Fruit fly (Drosophila melanogaster) whole organism, embryonic: ENCODE data around the gene Catsup.

Experiments used
- B-H1 ChIP-seq: fragments of 200-800 bp; sonication (Bioruptor generic); IDR thresholded peaks from 3 replicates; pipeline ENCODE4 v1.3.6; 2022; ENCODE audit warnings: missing biosample characterization, missing genetic modification characterization
- CG10147 ChIP-seq: fragments of 200-800 bp; sonication (Bioruptor generic); optimal IDR thresholded peaks from 2 replicates; lab custom pipeline; 2019; ENCODE audit warnings: missing biosample characterization, mild to moderate bottlenecking, missing genetic modification characterization, moderate library complexity
- CG10431 ChIP-seq: fragments of 200-800 bp; sonication (Bioruptor generic); optimal IDR thresholded peaks from 3 replicates; lab custom pipeline; 2018; ENCODE audit warnings: missing biosample characterization, mild to moderate bottlenecking, missing genetic modification characterization
- CG10979 ChIP-seq: fragments of 200-800 bp; sonication (Bioruptor generic); optimal IDR thresholded peaks from 2 replicates; lab custom pipeline; 2018; ENCODE audit warnings: missing biosample characterization, mild to moderate bottlenecking, missing genetic modification characterization, moderate library complexity
- CG11398 ChIP-seq: fragments of 200-800 bp; sonication (Bioruptor generic); optimal IDR thresholded peaks from 2 replicates; lab custom pipeline; 2016; ENCODE audit warnings: missing biosample characterization, missing genetic modification characterization
- CG14860 ChIP-seq: fragments of 200-800 bp; sonication (Bioruptor generic); IDR thresholded peaks from 3 replicates; pipeline ENCODE4 v1.3.6; 2022; ENCODE audit warnings: missing biosample characterization, missing genetic modification characterization; ENCODE audit not compliant: partially characterized antibody
- CG15514 ChIP-seq: fragments of 200-800 bp; sonication (Bioruptor generic); optimal IDR thresholded peaks from 3 replicates; lab custom pipeline; 2017; ENCODE audit warnings: missing biosample characterization, missing genetic modification characterization, mild to moderate bottlenecking, moderate library complexity, missing genetic modification reagents
- CG15601 ChIP-seq: fragments of 200-800 bp; sonication (Bioruptor generic); optimal IDR thresholded peaks from 3 replicates; lab custom pipeline; 2019; ENCODE audit warnings: missing biosample characterization, mild to moderate bottlenecking, missing genetic modification characterization, moderate library complexity
- CG16779 ChIP-seq: fragments of 200-800 bp; sonication (Bioruptor generic); IDR thresholded peaks from 2 replicates; pipeline ENCODE4 v1.3.6; 2022; ENCODE audit warnings: missing biosample characterization, missing genetic modification characterization
- CG18764 ChIP-seq: fragments of 200-800 bp; sonication (Bioruptor generic); optimal IDR thresholded peaks from 3 replicates; lab custom pipeline; 2016; ENCODE audit warnings: missing biosample characterization, missing genetic modification characterization
- CG2116 ChIP-seq: fragments of 200-800 bp; sonication (Bioruptor generic); optimal IDR thresholded peaks from 3 replicates; lab custom pipeline; 2018; ENCODE audit warnings: missing biosample characterization, mild to moderate bottlenecking, missing genetic modification characterization
- CG2875 ChIP-seq: fragments of 200-800 bp; sonication (Bioruptor generic); optimal IDR thresholded peaks from 2 replicates; lab custom pipeline; 2017; ENCODE audit warnings: missing biosample characterization, mild to moderate bottlenecking, missing genetic modification characterization, missing genetic modification reagents
- CG3065 ChIP-seq: fragments of 200-800 bp; sonication (Bioruptor generic); optimal IDR thresholded peaks from 2 replicates; lab custom pipeline; 2016; ENCODE audit warnings: missing biosample characterization, missing genetic modification characterization
- CG3838 ChIP-seq: fragments of 200-800 bp; sonication (Bioruptor generic); optimal IDR thresholded peaks from 3 replicates; lab custom pipeline; 2016; ENCODE audit warnings: missing biosample characterization, missing genetic modification characterization
- CG4617 ChIP-seq: fragments of 200-800 bp; sonication (Bioruptor generic); optimal IDR thresholded peaks from 3 replicates; lab custom pipeline; 2016; ENCODE audit warnings: missing biosample characterization, missing genetic modification characterization, borderline replicate concordance
- CG5953 ChIP-seq: fragments of 200-800 bp; sonication (Bioruptor generic); IDR thresholded peaks from 2 replicates; pipeline ENCODE4 v1.3.6; 2022; ENCODE audit warnings: missing biosample characterization, missing genetic modification characterization
- CG6175 ChIP-seq: fragments of 200-800 bp; sonication (Bioruptor generic); IDR thresholded peaks from 3 replicates; pipeline ENCODE4 v1.3.6; 2022; ENCODE audit warnings: missing biosample characterization, missing genetic modification characterization
- CG7963 ChIP-seq: fragments of 200-800 bp; sonication (Bioruptor generic); IDR thresholded peaks from 3 replicates; pipeline ENCODE4 v1.3.6; 2022; ENCODE audit warnings: missing biosample characterization, missing genetic modification characterization; ENCODE audit not compliant: partially characterized antibody
- Camta ChIP-seq: fragments of 200-800 bp; sonication (Bioruptor generic); optimal IDR thresholded peaks from 2 replicates; lab custom pipeline; 2016; ENCODE audit warnings: missing biosample characterization, missing genetic modification characterization
- Dbx ChIP-seq: fragments of 200-800 bp; sonication (Bioruptor generic); IDR thresholded peaks from 3 replicates; pipeline ENCODE4 v1.3.6; 2022; ENCODE audit warnings: missing biosample characterization, missing genetic modification characterization
- Dp ChIP-seq: fragments of 200-800 bp; sonication (Bioruptor generic); optimal IDR thresholded peaks from 2 replicates; lab custom pipeline; 2018; ENCODE audit warnings: missing biosample characterization, mild to moderate bottlenecking, missing genetic modification characterization, moderate library complexity
- E2f2 ChIP-seq: fragments of 200-800 bp; sonication (Bioruptor generic); IDR thresholded peaks from 2 replicates; pipeline ENCODE4 v1.3.6; 2022; ENCODE audit warnings: missing biosample characterization, missing genetic modification characterization
- Gsc ChIP-seq: fragments of 200-800 bp; sonication (Bioruptor generic); IDR thresholded peaks from 2 replicates; pipeline ENCODE4 v1.3.6; 2022; ENCODE audit warnings: missing biosample characterization, missing genetic modification characterization
- Gug ChIP-seq: fragments of 200-800 bp; sonication (Bioruptor generic); IDR thresholded peaks from 4 replicates; pipeline ENCODE4 v1.3.6; 2022; ENCODE audit warnings: missing biosample characterization, missing genetic modification characterization
- HLH4C ChIP-seq: fragments of 200-800 bp; sonication (Bioruptor generic); IDR thresholded peaks from 3 replicates; pipeline ENCODE4 v1.3.6; 2022; ENCODE audit warnings: missing biosample characterization, missing genetic modification characterization; ENCODE audit not compliant: partially characterized antibody
- Hand ChIP-seq: fragments of 200-800 bp; sonication (Bioruptor generic); optimal IDR thresholded peaks from 2 replicates; lab custom pipeline; 2017; ENCODE audit warnings: mild to moderate bottlenecking, missing biosample characterization, missing genetic modification reagents, missing genetic modification characterization
- HmgD ChIP-seq: fragments of 200-800 bp; sonication (Bioruptor generic); optimal IDR thresholded peaks from 3 replicates; lab custom pipeline; 2016; ENCODE audit warnings: missing biosample characterization, missing genetic modification characterization
- MESR4 ChIP-seq: fragments of 200-800 bp; sonication (Bioruptor generic); optimal IDR thresholded peaks from 2 replicates; lab custom pipeline; 2018; ENCODE audit warnings: missing biosample characterization, mild to moderate bottlenecking, missing genetic modification characterization, moderate library complexity
- Mad ChIP-seq: fragments of 200-800 bp; sonication (Bioruptor generic); optimal IDR thresholded peaks from 2 replicates; lab custom pipeline; 2016; ENCODE audit warnings: missing biosample characterization, missing genetic modification characterization
- Nf-YB ChIP-seq: fragments of 200-800 bp; sonication (Bioruptor generic); optimal IDR thresholded peaks from 3 replicates; lab custom pipeline; 2019; ENCODE audit warnings: missing biosample characterization, mild to moderate bottlenecking, missing genetic modification characterization, moderate library complexity
- Opbp ChIP-seq: fragments of 200-800 bp; sonication (Bioruptor generic); IDR thresholded peaks from 3 replicates; pipeline ENCODE4 v1.3.6; 2022; ENCODE audit warnings: missing biosample characterization, missing genetic modification characterization; ENCODE audit not compliant: partially characterized antibody
- Ptx1 ChIP-seq: fragments of 200-800 bp; sonication (Bioruptor generic); IDR thresholded peaks from 2 replicates; pipeline ENCODE4 v1.3.6; 2022; ENCODE audit warnings: missing biosample characterization, missing genetic modification characterization
- Sox102F ChIP-seq: fragments of 200-800 bp; sonication (Bioruptor generic); optimal IDR thresholded peaks from 2 replicates; lab custom pipeline; 2018; ENCODE audit warnings: missing biosample characterization, mild to moderate bottlenecking, missing genetic modification characterization, moderate library complexity
- Sry-β ChIP-seq: fragments of 200-800 bp; sonication (Bioruptor generic); optimal IDR thresholded peaks from 2 replicates; lab custom pipeline; 2018; ENCODE audit warnings: missing biosample characterization, mild to moderate bottlenecking, missing genetic modification characterization, moderate library complexity
- amos ChIP-seq: fragments of 200-800 bp; sonication (Bioruptor generic); IDR thresholded peaks from 2 replicates; pipeline ENCODE4 v1.3.6; 2022; ENCODE audit warnings: missing biosample characterization, missing genetic modification characterization; ENCODE audit not compliant: partially characterized antibody
- az2 ChIP-seq: fragments of 200-800 bp; sonication (Bioruptor generic); optimal IDR thresholded peaks from 3 replicates; lab custom pipeline; 2016; ENCODE audit warnings: missing biosample characterization, missing genetic modification characterization
- bab2 ChIP-seq: fragments of 200-800 bp; sonication (Bioruptor generic); optimal IDR thresholded peaks from 2 replicates; lab custom pipeline; 2016; ENCODE audit warnings: missing biosample characterization, missing genetic modification characterization
- bbx ChIP-seq: fragments of 200-800 bp; sonication (Bioruptor generic); IDR thresholded peaks from 2 replicates; pipeline ENCODE4 v1.3.6; 2022; ENCODE audit warnings: missing biosample characterization, missing genetic modification characterization; ENCODE audit not compliant: partially characterized antibody
- cato ChIP-seq: fragments of 200-800 bp; sonication (Bioruptor generic); optimal IDR thresholded peaks from 2 replicates; lab custom pipeline; 2016; ENCODE audit warnings: missing biosample characterization, missing genetic modification characterization, borderline replicate concordance
- disco-r ChIP-seq: fragments of 200-800 bp; sonication (Bioruptor generic); optimal IDR thresholded peaks from 2 replicates; lab custom pipeline; 2016; ENCODE audit warnings: missing biosample characterization, missing genetic modification characterization
- gro ChIP-seq: fragments of 200-800 bp; sonication (Bioruptor generic); optimal IDR thresholded peaks from 2 replicates; lab custom pipeline; 2016; ENCODE audit warnings: missing biosample characterization, missing genetic modification characterization
- kni ChIP-seq: fragments of 200-800 bp; sonication (Bioruptor generic); optimal IDR thresholded peaks from 3 replicates; lab custom pipeline; 2017; ENCODE audit warnings: mild to moderate bottlenecking, missing biosample characterization, missing genetic modification reagents, missing genetic modification characterization
- luna ChIP-seq: fragments of 200-800 bp; sonication (Bioruptor generic); optimal IDR thresholded peaks from 2 replicates; lab custom pipeline; 2016; ENCODE audit warnings: missing biosample characterization, missing genetic modification characterization
- pan ChIP-seq, 4 experiments: fragments of >200 bp in 3 of 4; fragments of 200-800 bp in 1 of 4; sonication (Bioruptor generic) in 1 of 4; optimal IDR thresholded peaks in 3 of 4; IDR thresholded peaks in 1 of 4; 2 replicates each; pipeline versions ENCODE4 v1.3.6 to Lab custom; 2017 to 2022; ENCODE audit warnings: missing biosample characterization in 2 of 4, missing genetic modification characterization in 2 of 4, mixed read lengths in 1 of 4
- pzg ChIP-seq: fragments of 200-800 bp; sonication (Bioruptor generic); optimal IDR thresholded peaks from 3 replicates; lab custom pipeline; 2018; ENCODE audit warnings: missing biosample characterization, mild to moderate bottlenecking, missing genetic modification characterization, moderate library complexity
- run ChIP-seq: fragments of 200-800 bp; sonication (Bioruptor generic); optimal IDR thresholded peaks from 3 replicates; lab custom pipeline; 2018; ENCODE audit warnings: missing biosample characterization, mild to moderate bottlenecking, missing genetic modification characterization
- unc-4 ChIP-seq: fragments of 200-800 bp; sonication (Bioruptor generic); IDR thresholded peaks from 2 replicates; pipeline ENCODE4 v1.3.6; 2022; ENCODE audit warnings: missing biosample characterization, missing genetic modification characterization; ENCODE audit not compliant: partially characterized antibody

Gene Catsup

dm6 chr2L:19063090-19063692 lies 21.5 kb downstream of the Catsup start, which contains the start of gene Dus4 (continued):
- TF ChIP-seq CG10979 (tag; lab: Kevin White, UChicago) (no peak), kni (no peak)

DNA sequence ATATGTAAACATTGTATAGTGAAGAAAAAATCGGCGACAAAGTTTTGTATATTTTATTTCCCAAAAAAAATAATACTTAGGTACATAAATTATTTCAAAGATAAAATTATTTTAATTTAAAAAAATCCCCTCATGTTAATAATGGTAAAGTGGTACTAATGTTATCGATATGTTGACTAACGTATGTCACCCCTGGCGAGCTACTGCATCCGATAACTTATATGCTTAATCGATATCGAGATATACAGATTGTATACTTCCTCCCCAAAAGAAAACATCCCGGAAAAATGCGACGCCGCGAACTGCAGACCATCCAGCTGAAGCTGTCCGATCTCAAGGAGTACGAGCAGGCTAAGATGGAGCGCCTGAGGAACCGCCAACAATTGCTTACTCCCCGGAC lies 23.0 kb downstream of the Catsup start, which contains the start of gene CG17343:
CG17343 (plus strand) TSS at position 224 of the 400 bp plus-strand sequence.
- TF ChIP-seq CG7963 (GFP tag; lab: Robert Waterston, UW) (peak; percentile 99), CG5953 (no peak), Dbx (GFP tag; lab: Robert Waterston, UW) (no peak), Sox102F (GFP tag; lab: Kevin White, UChicago) (no peak), disco-r (GFP tag; lab: Kevin White, UChicago) (no peak), Gsc (GFP tag; lab: Robert Waterston, UW) (no peak), Nf-YB (no peak), pan (optimal IDR thresholded peaks at IDR 0.05; lab: Kevin White, UChicago) (no peak), pan (GFP tag; optimal IDR thresholded peaks at IDR 0.05 in 1 of 2, IDR thresholded peaks at IDR 0.05 in 1 of 2) (no peak), cato (GFP tag; lab: Kevin White, UChicago) (no peak), CG3065 (GFP tag; lab: Kevin White, UChicago) (no peak), Dp (GFP tag; lab: Kevin White, UChicago) (peak; percentile 36), amos (GFP tag; lab: Robert Waterston, UW) (peak; percentile 86), az2 (GFP tag; lab: Kevin White, UChicago) (no peak), Ptx1 (no peak), CG11398 (no peak), CG4617 (peak; percentile 41), CG10147 (GFP tag; lab: Kevin White, UChicago) (no peak), bab2 (no peak), CG18764 (GFP tag; lab: Kevin White, UChicago) (no peak), CG15601 (tag; lab: Kevin White, UChicago) (no peak), gro (GFP tag; lab: Kevin White, UChicago) (no peak), Opbp (peak; percentile 91; the same call in 2 of the 3 replicates), MESR4 (GFP tag; lab: Kevin White, UChicago) (peak; percentile 59), B-H1 (GFP tag; lab: Robert Waterston, UW) (no peak), CG6175 (GFP tag; lab: Robert Waterston, UW) (no peak), CG3838 (no peak), Gug (GFP tag; lab: Robert Waterston, UW) (no peak), luna (GFP tag; lab: Kevin White, UChicago) (no peak), CG2116 (peak; percentile 91), CG14860 (GFP tag; lab: Robert Waterston, UW) (peak; percentile 94), E2f2 (GFP tag; lab: Robert Waterston, UW) (peak; percentile 53), Hand (GFP tag; lab: Kevin White, UChicago) (no peak), HmgD (GFP tag; lab: Kevin White, UChicago) (no peak), unc-4 (peak; percentile 72), HLH4C (GFP tag; lab: Robert Waterston, UW) (peak; percentile 99), CG16779 (GFP tag; lab: Robert Waterston, UW) (no peak), run (tag; lab: Kevin White, UChicago) (no peak), bbx (GFP tag; lab: Robert Waterston, UW) (peak; percentile 95), CG15514 (GFP tag; lab: Kevin White, UChicago) (peak; percentile 13), Sry-β (GFP tag; lab: Kevin White, UChicago) (no peak), Mad (GFP tag; lab: Kevin White, UChicago) (no peak), CG2875 (GFP tag; lab: Kevin White, UChicago) (no peak), Camta (GFP tag; lab: Kevin White, UChicago) (no peak), pzg (GFP tag; lab: Kevin White, UChicago) (peak; percentile 44), CG10431 (GFP tag; lab: Kevin White, UChicago) (no peak)
